Fruit fly (Drosophila melanogaster): ENCODE measurements around the gene G9a.

Gene G9a

DNA sequence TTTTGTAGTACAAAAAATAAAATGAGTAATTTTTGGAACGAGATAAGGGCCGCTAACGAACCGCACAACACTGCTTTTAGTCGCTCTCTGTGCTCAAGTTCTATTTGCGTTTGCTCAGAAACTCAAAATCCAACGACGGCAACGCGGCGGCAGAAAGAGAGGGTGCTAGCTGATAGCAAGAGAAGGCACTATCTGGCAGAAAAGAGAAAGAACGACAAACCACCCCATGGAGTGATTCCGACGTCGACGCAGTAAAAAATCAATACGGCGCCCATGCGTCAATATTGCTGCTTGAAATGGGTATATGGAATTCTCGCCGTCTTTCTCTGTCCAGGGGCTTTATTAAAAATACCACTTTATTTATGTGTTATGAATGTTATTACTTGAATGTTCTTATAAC, 30.3 kb downstream of the G9a start (continued):
- no peak for TF ChIP-seq CG2116 (GFP tag; optimal IDR thresholded peaks at IDR 0.05)
- no peak for TF ChIP-seq CG17912 (GFP tag; optimal IDR thresholded peaks at IDR 0.05)
- TF ChIP-seq gro (GFP tag; optimal IDR thresholded peaks at IDR 0.05) = no peak
- TF ChIP-seq Ssrp (tag; optimal IDR thresholded peaks at IDR 0.05) = no peak
- TF ChIP-seq CG11085 (GFP tag; IDR thresholded peaks at IDR 0.05) = no peak
- peak; percentile 57 for TF ChIP-seq CG8281 (tag; optimal IDR thresholded peaks at IDR 0.05)
- no peak for TF ChIP-seq E2f1 (GFP tag; IDR thresholded peaks at IDR 0.05)
- peak; percentile 18 for TF ChIP-seq Jarid2 (GFP tag; optimal IDR thresholded peaks at IDR 0.05)
- TF ChIP-seq dysf (GFP tag; IDR thresholded peaks at IDR 0.05) = no peak
- TF ChIP-seq CG4282 (GFP tag; optimal IDR thresholded peaks at IDR 0.05) = no peak
- TF ChIP-seq Doc3 (GFP tag; IDR thresholded peaks at IDR 0.05; ENCODE audit: partially characterized antibody) = no peak
- TF ChIP-seq unpg (GFP tag; optimal IDR thresholded peaks at IDR 0.05) = no peak
- peak; percentile 8 for TF ChIP-seq CG15514 (GFP tag; optimal IDR thresholded peaks at IDR 0.05)
- peak; percentile 76; the same call in 2 of the 3 replicates for TF ChIP-seq CG2199 (GFP tag; IDR thresholded peaks at IDR 0.05)
- no peak for TF ChIP-seq inv (GFP tag; IDR thresholded peaks at IDR 0.05; ENCODE audit: partially characterized antibody)
- no peak for TF ChIP-seq pita (GFP tag; optimal IDR thresholded peaks at IDR 0.05)
- TF ChIP-seq CG7963 (GFP tag; IDR thresholded peaks at IDR 0.05; ENCODE audit: partially characterized antibody) = no peak
- TF ChIP-seq Mes4 (GFP tag; optimal IDR thresholded peaks at IDR 0.05) = no peak
- no peak for TF ChIP-seq CG11696 (GFP tag; IDR thresholded peaks at IDR 0.05)
- 0 out of 2 replicates have a peak, but pooled peaks have one; percentile 14 for TF ChIP-seq CG17328 (GFP tag; IDR thresholded peaks at IDR 0.05)
- TF ChIP-seq CG14014 (GFP tag; IDR thresholded peaks at IDR 0.05) = no peak
- no peak for TF ChIP-seq CG12299 (tag; optimal IDR thresholded peaks at IDR 0.05)
- no peak for TF ChIP-seq trh (GFP tag; optimal IDR thresholded peaks at IDR 0.05)
- no peak for TF ChIP-seq chn (GFP tag; optimal IDR thresholded peaks at IDR 0.05)
- no peak for TF ChIP-seq ro (GFP tag; IDR thresholded peaks at IDR 0.05)
- TF ChIP-seq CG33213 (GFP tag; optimal IDR thresholded peaks at IDR 0.05) = no peak
- no peak for TF ChIP-seq CG1529 (GFP tag; optimal IDR thresholded peaks at IDR 0.05)
- TF ChIP-seq ind (GFP tag; optimal IDR thresholded peaks at IDR 0.05) = no peak
- TF ChIP-seq crol (GFP tag; IDR thresholded peaks at IDR 0.05) = no peak
- no peak for TF ChIP-seq Usf (GFP tag; optimal IDR thresholded peaks at IDR 0.05)
- no peak for TF ChIP-seq CG17186 (GFP tag; optimal IDR thresholded peaks at IDR 0.05)
- no peak for TF ChIP-seq usp (GFP tag; optimal IDR thresholded peaks at IDR 0.05)
- no peak for TF ChIP-seq Ets65A (GFP tag)
- no peak for TF ChIP-seq CG13894 (tag; optimal IDR thresholded peaks at IDR 0.05)
- TF ChIP-seq CG10267 (tag; optimal IDR thresholded peaks at IDR 0.05) = no peak
- no peak for TF ChIP-seq ash1 (GFP tag; optimal IDR thresholded peaks at IDR 0.05)
- peak; percentile 5 for TF ChIP-seq CG12659 (GFP tag; optimal IDR thresholded peaks at IDR 0.05)
- TF ChIP-seq ssp (GFP tag; IDR thresholded peaks at IDR 0.05) = no peak
- TF ChIP-seq az2 (GFP tag; optimal IDR thresholded peaks at IDR 0.05) = no peak
- no peak for TF ChIP-seq TFAM (GFP tag; optimal IDR thresholded peaks at IDR 0.05)
- TF ChIP-seq h (optimal IDR thresholded peaks at IDR 0.05) = no peak
- no peak for TF ChIP-seq CG7745 (tag; optimal IDR thresholded peaks at IDR 0.05)
- TF ChIP-seq CG7556 (GFP tag; optimal IDR thresholded peaks at IDR 0.05) = no peak
- TF ChIP-seq NC2α (GFP tag; optimal IDR thresholded peaks at IDR 0.05) = no peak
- TF ChIP-seq ato (GFP tag; IDR thresholded peaks at IDR 0.05; ENCODE audit: partially characterized antibody) = no peak
- TF ChIP-seq MESR4 (GFP tag; optimal IDR thresholded peaks at IDR 0.05) = no peak
- TF ChIP-seq CHES-1-like (GFP tag; optimal IDR thresholded peaks at IDR 0.05) = no peak
- no peak for TF ChIP-seq CG7357 (GFP tag; IDR thresholded peaks at IDR 0.05)
- no peak for TF ChIP-seq lola (GFP tag; optimal IDR thresholded peaks at IDR 0.05)
- no peak for TF ChIP-seq CG9609 (GFP tag; optimal IDR thresholded peaks at IDR 0.05)
- no peak for TF ChIP-seq sisA (GFP tag; IDR thresholded peaks at IDR 0.05)
- TF ChIP-seq CG4854 (GFP tag; optimal IDR thresholded peaks at IDR 0.05) = no peak
